Worm (Caenorhabditis elegans) whole organism, L2 larva: ENCODE measurements around the gene srsx-1.

Source experiments
- F13H6.1 ChIP-seq: sonication (generic microtip); optimal IDR thresholded peaks from 2 replicates; lab custom pipeline; 2016; ENCODE audit warnings: missing genetic modification characterization, missing compliant biosample characterization
- R02D3.7 ChIP-seq: fragments of 150-350 bp; optimal IDR thresholded peaks from 2 replicates; lab custom pipeline; 2014; ENCODE audit warnings: missing biosample characterization, missing genetic modification characterization
- Y55F3AM.14 ChIP-seq: fragments of 200-800 bp; sonication (Bioruptor generic); optimal IDR thresholded peaks from 2 replicates; lab custom pipeline; 2018; ENCODE audit warnings: mild to moderate bottlenecking, missing genetic modification characterization, missing compliant biosample characterization
- ZK546.5 ChIP-seq: sonication (generic microtip); optimal IDR thresholded peaks from 2 replicates; lab custom pipeline; 2017; ENCODE audit warnings: missing biosample characterization, missing genetic modification characterization
- alr-1 ChIP-seq: fragments of 150-350 bp; optimal IDR thresholded peaks from 2 replicates; lab custom pipeline; 2014; ENCODE audit warnings: missing biosample characterization, missing genetic modification characterization
- aly-2 ChIP-seq: fragments of 150-350 bp; optimal IDR thresholded peaks from 2 replicates; lab custom pipeline; 2014; ENCODE audit warnings: missing biosample characterization, missing genetic modification characterization
- blmp-1 ChIP-seq: sonication (generic microtip); optimal IDR thresholded peaks from 2 replicates; lab custom pipeline; 2017; ENCODE audit warnings: missing genetic modification characterization, mild to moderate bottlenecking, missing compliant biosample characterization, antibody characterized with exemption, moderate library complexity; ENCODE audit not compliant: insufficient read depth
- ceh-82 ChIP-seq: fragments of 150-350 bp; optimal IDR thresholded peaks from 2 replicates; lab custom pipeline; 2014; ENCODE audit warnings: missing biosample characterization, missing genetic modification characterization
- dmd-4 ChIP-seq: sonication (generic microtip); optimal IDR thresholded peaks from 2 replicates; lab custom pipeline; 2017; ENCODE audit warnings: missing biosample characterization, missing genetic modification characterization
- egl-27 ChIP-seq: sonication (generic microtip); optimal IDR thresholded peaks from 3 replicates; lab custom pipeline; 2017; ENCODE audit warnings: missing biosample characterization, missing genetic modification reagents, missing genetic modification characterization
- elt-3 ChIP-seq: sonication (generic microtip); optimal IDR thresholded peaks from 2 replicates; lab custom pipeline; 2017; ENCODE audit warnings: missing biosample characterization, missing genetic modification characterization
- fos-1 ChIP-seq: fragments of 150-350 bp; optimal IDR thresholded peaks from 2 replicates; lab custom pipeline; 2014; ENCODE audit warnings: missing biosample characterization, missing genetic modification characterization
- gmeb-1 ChIP-seq: fragments of 150-350 bp; optimal IDR thresholded peaks from 2 replicates; lab custom pipeline; 2014; ENCODE audit warnings: missing biosample characterization, missing genetic modification characterization
- lin-11 ChIP-seq: fragments of 150-350 bp; sonication (generic microtip); optimal IDR thresholded peaks from 2 replicates; lab custom pipeline; 2014; ENCODE audit warnings: missing biosample characterization, missing genetic modification characterization, inconsistent platforms, mixed read lengths
- lin-13 ChIP-seq: fragments of 150-350 bp; optimal IDR thresholded peaks from 2 replicates; lab custom pipeline; 2014; ENCODE audit warnings: missing biosample characterization, missing genetic modification reagents, missing genetic modification characterization
- lin-39 ChIP-seq: fragments of 150-350 bp; optimal IDR thresholded peaks from 2 replicates; lab custom pipeline; 2014; ENCODE audit warnings: missing biosample characterization, missing genetic modification reagents, missing genetic modification characterization
- mab-5 ChIP-seq: fragments of 150-350 bp; optimal IDR thresholded peaks from 2 replicates; lab custom pipeline; 2014; ENCODE audit warnings: missing biosample characterization, missing genetic modification characterization
- mbf-1 ChIP-seq: sonication (generic microtip); optimal IDR thresholded peaks from 2 replicates; lab custom pipeline; 2017; ENCODE audit warnings: missing biosample characterization, missing genetic modification characterization
- mdl-1 ChIP-seq, 2 experiments: fragments of 150-350 bp in 1 of 2; sonication (generic microtip) in 1 of 2; optimal IDR thresholded peaks; 2 replicates each; lab custom pipeline; 2017; ENCODE audit warnings: missing biosample characterization in 2 of 2, missing genetic modification characterization in 2 of 2
- nhr-12 ChIP-seq: fragments of 150-350 bp; optimal IDR thresholded peaks from 2 replicates; lab custom pipeline; 2014; ENCODE audit warnings: missing biosample characterization, missing genetic modification characterization
- nhr-21 ChIP-seq: fragments of 150-350 bp; optimal IDR thresholded peaks from 2 replicates; lab custom pipeline; 2014; ENCODE audit warnings: missing biosample characterization, missing genetic modification characterization
- nhr-23 ChIP-seq: fragments of 150-350 bp; optimal IDR thresholded peaks from 2 replicates; lab custom pipeline; 2014; ENCODE audit warnings: missing biosample characterization, missing genetic modification reagents, missing genetic modification characterization
- nhr-25 ChIP-seq: fragments of 150-350 bp; sonication (generic microtip); optimal IDR thresholded peaks from 3 replicates; lab custom pipeline; 2014; ENCODE audit warnings: missing biosample characterization, missing genetic modification characterization
- nhr-77 ChIP-seq: fragments of 150-350 bp; optimal IDR thresholded peaks from 2 replicates; lab custom pipeline; 2014; ENCODE audit warnings: missing biosample characterization, missing genetic modification characterization
- sem-4 ChIP-seq: fragments of 150-350 bp; optimal IDR thresholded peaks from 2 replicates; lab custom pipeline; 2014; ENCODE audit warnings: missing biosample characterization, missing genetic modification reagents, missing genetic modification characterization
- skn-1 ChIP-seq: sonication (generic microtip); optimal IDR thresholded peaks from 2 replicates; lab custom pipeline; 2017; ENCODE audit warnings: missing biosample characterization, missing genetic modification characterization
- sma-3 ChIP-seq: sonication (generic microtip); optimal IDR thresholded peaks from 2 replicates; lab custom pipeline; 2016; ENCODE audit warnings: missing genetic modification reagents, missing genetic modification characterization, missing compliant biosample characterization
- snpc-4 ChIP-seq: fragments of 150-350 bp; optimal IDR thresholded peaks from 2 replicates; lab custom pipeline; 2014; ENCODE audit warnings: missing biosample characterization, missing genetic modification characterization
- unc-39 ChIP-seq: fragments of 150-350 bp; optimal IDR thresholded peaks from 2 replicates; lab custom pipeline; 2014; ENCODE audit warnings: missing biosample characterization, missing genetic modification characterization
- unc-55 ChIP-seq: fragments of 150-350 bp; sonication (generic microtip); optimal IDR thresholded peaks from 3 replicates; lab custom pipeline; 2014; ENCODE audit warnings: missing biosample characterization, missing genetic modification reagents, missing genetic modification characterization
- unc-62 ChIP-seq: fragments of 150-350 bp; optimal IDR thresholded peaks from 2 replicates; lab custom pipeline; 2014; ENCODE audit warnings: missing biosample characterization, missing genetic modification reagents, missing genetic modification characterization
- zag-1 ChIP-seq: fragments of 150-350 bp; optimal IDR thresholded peaks from 2 replicates; lab custom pipeline; 2014; ENCODE audit warnings: missing biosample characterization, missing genetic modification characterization
- ztf-1 ChIP-seq: fragments of 200-800 bp; sonication (Bioruptor generic); conservative IDR thresholded peaks from 2 replicates; pipeline ENCODE4 v1.3.6; 2022; ENCODE audit warnings: missing genetic modification characterization, missing compliant biosample characterization

Gene srsx-1

DNA sequence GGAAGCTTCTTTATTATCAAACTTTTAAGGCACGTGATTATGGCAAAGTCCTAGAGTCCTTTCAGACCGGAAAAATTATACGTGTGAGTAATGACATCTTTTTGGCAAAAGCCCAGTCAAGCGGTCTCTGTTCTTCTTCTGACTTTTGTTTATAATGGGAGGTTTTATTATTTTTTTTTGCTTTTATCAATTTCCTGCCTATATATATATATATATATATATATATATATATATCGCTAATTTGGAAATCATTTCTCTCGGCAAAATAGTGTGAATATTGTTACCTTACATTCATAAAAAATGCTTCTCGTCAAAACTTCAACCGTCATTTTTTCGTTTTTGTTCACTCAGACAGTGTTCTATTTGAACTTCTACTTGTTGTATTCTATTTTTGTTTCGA lies 39.8 kb upstream of the srsx-1 start, which contains the start of gene srbc-62:
TSS of gene srbc-62 (plus strand) at position 301 of the 400 bp plus-strand sequence.
- TF ChIP-seq lin-13 (GFP tag; lab: Kevin White, UChicago), result no peak
- no peak for TF ChIP-seq nhr-12 (tag; lab: Kevin White, UChicago)
- TF ChIP-seq lin-11 (tag; lab: Kevin White, UChicago), result no peak
- TF ChIP-seq alr-1, result no peak
- TF ChIP-seq Y55F3AM.14 (GFP tag; lab: Kevin White, UChicago), result no peak
- TF ChIP-seq fos-1 (tag; lab: Kevin White, UChicago), result no peak
- no peak for TF ChIP-seq F13H6.1 (tag; lab: Kevin White, UChicago)
- TF ChIP-seq nhr-77 (tag; lab: Kevin White, UChicago), result no peak
- TF ChIP-seq mdl-1 (tag; optimal IDR thresholded peaks at IDR 0.05; lab: Kevin White, UChicago), result no peak
- TF ChIP-seq mab-5 (tag; lab: Kevin White, UChicago), result no peak
- TF ChIP-seq lin-39, result no peak
- TF ChIP-seq unc-55 (GFP tag; lab: Kevin White, UChicago), result no peak
- no peak for TF ChIP-seq egl-27 (tag; lab: Kevin White, UChicago)
- no peak for TF ChIP-seq zag-1
- no peak for TF ChIP-seq snpc-4 (tag; lab: Kevin White, UChicago)
- TF ChIP-seq sem-4 (tag; lab: Kevin White, UChicago), result no peak
- TF ChIP-seq, all 48 proteins: peak for 0

ce11 chrV:17215602-17216001 lies 37.7 kb upstream of the srsx-1 start:
- TF ChIP-seq blmp-1 (no peak), zag-1 (no peak), sma-3 (GFP tag; lab: Kevin White, UChicago) (no peak), unc-55 (GFP tag; lab: Kevin White, UChicago) (no peak), ZK546.5 (tag; lab: Kevin White, UChicago) (no peak)

ce11 chrV:17212743-17213142 lies 34.9 kb upstream of the srsx-1 start, which contains the start of gene srh-113:
srh-113 (plus strand) TSS chrV:17213043.
- TF ChIP-seq skn-1 (tag; lab: Kevin White, UChicago), result no peak
- TF ChIP-seq gmeb-1 (tag; lab: Kevin White, UChicago), result no peak
- TF ChIP-seq elt-3 (tag; lab: Kevin White, UChicago), result no peak
- TF ChIP-seq sem-4 (tag; lab: Kevin White, UChicago), result no peak
- no peak for TF ChIP-seq unc-62 (GFP tag; lab: Kevin White, UChicago)
- TF ChIP-seq mbf-1, result no peak
- no peak for TF ChIP-seq unc-55 (GFP tag; lab: Kevin White, UChicago)
- no peak for TF ChIP-seq mdl-1 (tag; optimal IDR thresholded peaks at IDR 0.05; lab: Kevin White, UChicago)

- no peak for TF ChIP-seq nhr-12 (tag; lab: Kevin White, UChicago)
- TF ChIP-seq nhr-21 (tag; lab: Kevin White, UChicago), result no peak
- TF ChIP-seq ceh-82 (tag; lab: Kevin White, UChicago), result no peak
- no peak for TF ChIP-seq nhr-77 (tag; lab: Kevin White, UChicago)
- no peak for TF ChIP-seq Y55F3AM.14 (GFP tag; lab: Kevin White, UChicago)
- no peak for TF ChIP-seq ztf-1 (GFP tag; lab: Robert Waterston, UW)
- no peak for TF ChIP-seq unc-62 (GFP tag; lab: Kevin White, UChicago)
- no peak for TF ChIP-seq unc-39 (tag; lab: Kevin White, UChicago)
- TF ChIP-seq, all 48 proteins: peak for 0
These were observed 34.3 kb upstream of the srsx-1 start, which contains the start of gene srh-236 for ce11 chrV:17211989-17212731. srh-236 (minus strand) TSS chrV:17212039.

DNA sequence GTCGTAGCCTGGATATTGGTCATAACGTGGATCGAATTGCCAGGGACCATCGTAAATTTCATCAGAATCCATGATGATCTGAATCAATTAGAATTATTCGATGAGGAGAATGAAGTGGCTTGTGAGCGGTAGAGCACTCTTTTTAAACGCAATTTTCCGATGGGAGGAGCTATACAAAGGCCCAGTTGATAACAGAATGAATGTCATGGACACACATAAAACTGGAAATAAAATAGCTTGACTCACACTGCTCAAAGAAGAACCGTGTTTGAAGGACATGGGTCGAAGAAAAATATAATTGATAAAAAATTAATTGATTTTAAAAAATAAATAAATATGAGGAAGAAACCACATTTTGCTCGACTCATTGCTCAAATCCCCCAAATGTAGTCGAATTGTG lies 30.2 kb upstream of the srsx-1 start, which contains the start of gene Y68A4A.13:
TSS of gene Y68A4A.13 (minus strand) at position 101 of the 400 bp plus-strand sequence.
- TF ChIP-seq egl-27 (tag; lab: Kevin White, UChicago) (no peak), mab-5 (tag; lab: Kevin White, UChicago) (no peak)
- TF ChIP-seq, all 48 proteins: peak for 0

DNA sequence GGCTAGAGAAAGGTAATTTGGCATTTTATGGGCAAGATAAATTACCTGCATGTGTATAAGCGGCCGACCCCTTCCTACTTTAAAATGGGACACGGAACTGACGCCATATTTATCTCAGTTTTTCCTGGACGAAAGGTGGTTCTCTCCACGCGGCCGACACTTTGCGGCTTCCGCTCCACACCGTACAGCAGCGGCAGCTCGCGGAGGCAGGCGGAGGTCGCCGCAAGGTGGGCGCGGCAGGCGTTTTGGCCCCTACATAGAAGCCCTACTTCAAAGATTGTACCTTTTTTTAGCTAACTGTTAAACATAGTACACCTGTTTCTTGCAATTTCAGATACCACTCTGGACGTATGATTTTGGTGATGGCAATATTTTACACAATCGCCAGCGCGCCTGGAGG lies 28.6 kb upstream of the srsx-1 start:
- TF ChIP-seq sma-3 (GFP tag; lab: Kevin White, UChicago) (no peak), nhr-12 (tag; lab: Kevin White, UChicago) (no peak), lin-11 (tag; lab: Kevin White, UChicago) (no peak), nhr-21 (tag; lab: Kevin White, UChicago) (no peak), mbf-1 (no peak), sem-4 (tag; lab: Kevin White, UChicago) (no peak), Y55F3AM.14 (GFP tag; lab: Kevin White, UChicago) (no peak), dmd-4 (tag; lab: Kevin White, UChicago) (no peak), skn-1 (tag; lab: Kevin White, UChicago) (no peak), nhr-23 (tag; lab: Kevin White, UChicago) (no peak), R02D3.7 (tag; lab: Kevin White, UChicago) (no peak), nhr-25 (tag; lab: Kevin White, UChicago) (no peak), aly-2 (no peak), ZK546.5 (tag; lab: Kevin White, UChicago) (no peak), mdl-1 (tag; optimal IDR thresholded peaks at IDR 0.05; lab: Kevin White, UChicago) (no peak)
